Worm (Caenorhabditis elegans) whole organism, late embryonic: ENCODE measurements around the gene C44C10.7.

Source experiments
- C08G9.2 ChIP-seq: sonication (generic microtip); optimal IDR thresholded peaks from 2 replicates; lab custom pipeline; 2016; ENCODE audit warnings: mild to moderate bottlenecking, missing genetic modification characterization, moderate library complexity, missing compliant biosample characterization
- F13H6.1 ChIP-seq: sonication (generic microtip); optimal IDR thresholded peaks from 2 replicates; lab custom pipeline; 2016; ENCODE audit warnings: missing genetic modification characterization, missing compliant biosample characterization
- T23F11.4 ChIP-seq: fragments of 200-800 bp; sonication (Bioruptor generic); optimal IDR thresholded peaks from 2 replicates; lab custom pipeline; 2018; ENCODE audit warnings: mild to moderate bottlenecking, missing genetic modification characterization, missing compliant biosample characterization
- Y22D7AL.16 ChIP-seq: sonication (generic microtip); optimal IDR thresholded peaks from 2 replicates; lab custom pipeline; 2016; ENCODE audit warnings: missing genetic modification characterization, missing compliant biosample characterization
- ahr-1 ChIP-seq: sonication (generic microtip); optimal IDR thresholded peaks from 2 replicates; lab custom pipeline; 2016; ENCODE audit warnings: missing genetic modification characterization, missing compliant biosample characterization
- ama-1 ChIP-seq: fragments of 150-350 bp; optimal IDR thresholded peaks from 2 replicates; lab custom pipeline; 2014
- ceh-2 ChIP-seq: sonication (generic microtip); optimal IDR thresholded peaks from 2 replicates; lab custom pipeline; 2016; ENCODE audit warnings: missing genotype, missing genetic modification characterization, missing compliant biosample characterization
- ceh-22 ChIP-seq: sonication (generic microtip); optimal IDR thresholded peaks from 2 replicates; lab custom pipeline; 2017; ENCODE audit warnings: missing biosample characterization, missing genetic modification characterization
- ceh-24 ChIP-seq: sonication (generic microtip); optimal IDR thresholded peaks from 2 replicates; lab custom pipeline; 2016; ENCODE audit warnings: mild to moderate bottlenecking, missing genetic modification characterization, missing compliant biosample characterization
- ceh-30 ChIP-seq: fragments of 150-350 bp; optimal IDR thresholded peaks from 2 replicates; lab custom pipeline; 2014; ENCODE audit warnings: missing biosample characterization, missing genetic modification characterization
- ceh-31 ChIP-seq: sonication (generic microtip); optimal IDR thresholded peaks from 2 replicates; lab custom pipeline; 2016; ENCODE audit warnings: missing genetic modification characterization, missing compliant biosample characterization
- ceh-34 ChIP-seq: sonication (generic microtip); optimal IDR thresholded peaks from 2 replicates; lab custom pipeline; 2016; ENCODE audit warnings: mild to moderate bottlenecking, missing genetic modification characterization, missing compliant biosample characterization
- ceh-45 ChIP-seq: fragments of 200-800 bp; sonication (Bioruptor generic); IDR thresholded peaks from 2 replicates; pipeline ENCODE4 v1.3.6; 2022; ENCODE audit warnings: missing genetic modification reagents, missing genetic modification characterization, missing compliant biosample characterization
- ceh-48 ChIP-seq: sonication (generic microtip); optimal IDR thresholded peaks from 2 replicates; lab custom pipeline; 2016; ENCODE audit warnings: missing genetic modification characterization, inconsistent platforms, missing compliant biosample characterization
- ceh-9 ChIP-seq: sonication (generic microtip); optimal IDR thresholded peaks from 2 replicates; lab custom pipeline; 2016; ENCODE audit warnings: mild to moderate bottlenecking, missing genetic modification characterization, inconsistent platforms, missing compliant biosample characterization
- dmd-4 ChIP-seq: sonication (generic microtip); optimal IDR thresholded peaks from 2 replicates; lab custom pipeline; 2016; ENCODE audit warnings: borderline replicate concordance, missing genetic modification characterization, missing compliant biosample characterization
- elt-4 ChIP-seq: sonication (generic microtip); optimal IDR thresholded peaks from 2 replicates; lab custom pipeline; 2016; ENCODE audit warnings: missing genetic modification characterization, missing compliant biosample characterization
- fax-1 ChIP-seq: sonication (generic microtip); optimal IDR thresholded peaks from 2 replicates; lab custom pipeline; 2016; ENCODE audit warnings: missing genotype, missing genetic modification characterization, missing compliant biosample characterization
- fkh-10 ChIP-seq: fragments of 150-350 bp; optimal IDR thresholded peaks from 2 replicates; lab custom pipeline; 2014; ENCODE audit warnings: missing biosample characterization, missing genetic modification reagents, missing genetic modification characterization
- fkh-6 ChIP-seq: sonication (generic microtip); optimal IDR thresholded peaks from 2 replicates; lab custom pipeline; 2016; ENCODE audit warnings: missing genetic modification characterization, missing compliant biosample characterization
- hlh-30 ChIP-seq: sonication (generic microtip); optimal IDR thresholded peaks from 2 replicates; lab custom pipeline; 2017; ENCODE audit warnings: antibody characterized with exemption, missing genetic modification characterization, missing compliant biosample characterization; ENCODE audit not compliant: insufficient read depth
- hlh-6 ChIP-seq: sonication (generic microtip); optimal IDR thresholded peaks from 2 replicates; lab custom pipeline; 2016; ENCODE audit warnings: missing genotype, missing genetic modification characterization, missing compliant biosample characterization
- lim-6 ChIP-seq: sonication (generic microtip); optimal IDR thresholded peaks from 2 replicates; lab custom pipeline; 2016; ENCODE audit warnings: missing genetic modification characterization, missing compliant biosample characterization
- madf-2 ChIP-seq: sonication (generic microtip); optimal IDR thresholded peaks from 2 replicates; lab custom pipeline; 2017; ENCODE audit warnings: missing genetic modification characterization, missing compliant biosample characterization
- nfya-1 ChIP-seq: sonication (generic microtip); optimal IDR thresholded peaks from 2 replicates; lab custom pipeline; 2017; ENCODE audit warnings: missing genetic modification characterization, mild to moderate bottlenecking, missing compliant biosample characterization, antibody characterized with exemption, moderate library complexity
- nhr-11 ChIP-seq: fragments of 150-350 bp; optimal IDR thresholded peaks from 2 replicates; lab custom pipeline; 2014; ENCODE audit warnings: missing biosample characterization, missing genetic modification characterization
- odd-2 ChIP-seq: sonication (generic microtip); optimal IDR thresholded peaks from 2 replicates; lab custom pipeline; 2017; ENCODE audit warnings: antibody characterized with exemption, mild to moderate bottlenecking, missing genetic modification characterization, missing compliant biosample characterization
- pax-1 ChIP-seq: fragments of 150-350 bp; optimal IDR thresholded peaks from 2 replicates; lab custom pipeline; 2014; ENCODE audit warnings: missing biosample characterization, missing genetic modification characterization
- pha-2 ChIP-seq: sonication (generic microtip); optimal IDR thresholded peaks from 2 replicates; lab custom pipeline; 2017; ENCODE audit warnings: mild to moderate bottlenecking, missing genetic modification characterization, missing compliant biosample characterization
- ref-2 ChIP-seq: sonication (generic microtip); optimal IDR thresholded peaks from 2 replicates; lab custom pipeline; 2016; ENCODE audit warnings: missing genetic modification characterization, missing compliant biosample characterization
- syd-9 ChIP-seq: sonication (generic microtip); optimal IDR thresholded peaks from 2 replicates; lab custom pipeline; 2016; ENCODE audit warnings: mild to moderate bottlenecking, missing genetic modification characterization, moderate library complexity, missing compliant biosample characterization
- tbx-2 ChIP-seq: sonication (generic microtip); optimal IDR thresholded peaks from 2 replicates; lab custom pipeline; 2016; ENCODE audit warnings: missing genetic modification characterization, missing compliant biosample characterization
- unc-42 ChIP-seq: sonication (generic microtip); optimal IDR thresholded peaks from 2 replicates; lab custom pipeline; 2016; ENCODE audit warnings: missing genotype, missing genetic modification characterization, missing compliant biosample characterization
- unc-55 ChIP-seq: sonication (generic microtip); optimal IDR thresholded peaks from 2 replicates; lab custom pipeline; 2017; ENCODE audit warnings: missing biosample characterization, missing genetic modification reagents, missing genetic modification characterization
- unc-86 ChIP-seq: sonication (generic microtip); optimal IDR thresholded peaks from 2 replicates; lab custom pipeline; 2016; ENCODE audit warnings: missing genetic modification characterization, missing compliant biosample characterization
- zip-5 ChIP-seq: sonication (generic microtip); optimal IDR thresholded peaks from 2 replicates; lab custom pipeline; 2016; ENCODE audit warnings: missing genetic modification characterization, missing compliant biosample characterization
- ztf-16 ChIP-seq: sonication (generic microtip); optimal IDR thresholded peaks from 2 replicates; lab custom pipeline; 2017; ENCODE audit warnings: missing genetic modification characterization, missing compliant biosample characterization

C44C10.7 gene

ce11 chrX:11680851-11681250 lies 7.2 kb downstream of the C44C10.7 start, which contains the start of gene T04F8.7:
T04F8.7 (minus strand) TSS chrX:11680980.
- no peak for TF ChIP-seq ref-2 (tag; lab: Kevin White, UChicago)
- no peak for TF ChIP-seq hlh-6 (tag; lab: Kevin White, UChicago)
- TF ChIP-seq dmd-4 (tag; lab: Kevin White, UChicago): no peak
- no peak for TF ChIP-seq madf-2
- no peak for TF ChIP-seq C08G9.2
- TF ChIP-seq ceh-22 (tag; lab: Kevin White, UChicago): no peak
- no peak for TF ChIP-seq hlh-30 (tag; lab: Kevin White, UChicago)
- no peak for TF ChIP-seq F13H6.1 (tag; lab: Kevin White, UChicago)
- no peak for TF ChIP-seq elt-4 (tag; lab: Kevin White, UChicago)

DNA sequence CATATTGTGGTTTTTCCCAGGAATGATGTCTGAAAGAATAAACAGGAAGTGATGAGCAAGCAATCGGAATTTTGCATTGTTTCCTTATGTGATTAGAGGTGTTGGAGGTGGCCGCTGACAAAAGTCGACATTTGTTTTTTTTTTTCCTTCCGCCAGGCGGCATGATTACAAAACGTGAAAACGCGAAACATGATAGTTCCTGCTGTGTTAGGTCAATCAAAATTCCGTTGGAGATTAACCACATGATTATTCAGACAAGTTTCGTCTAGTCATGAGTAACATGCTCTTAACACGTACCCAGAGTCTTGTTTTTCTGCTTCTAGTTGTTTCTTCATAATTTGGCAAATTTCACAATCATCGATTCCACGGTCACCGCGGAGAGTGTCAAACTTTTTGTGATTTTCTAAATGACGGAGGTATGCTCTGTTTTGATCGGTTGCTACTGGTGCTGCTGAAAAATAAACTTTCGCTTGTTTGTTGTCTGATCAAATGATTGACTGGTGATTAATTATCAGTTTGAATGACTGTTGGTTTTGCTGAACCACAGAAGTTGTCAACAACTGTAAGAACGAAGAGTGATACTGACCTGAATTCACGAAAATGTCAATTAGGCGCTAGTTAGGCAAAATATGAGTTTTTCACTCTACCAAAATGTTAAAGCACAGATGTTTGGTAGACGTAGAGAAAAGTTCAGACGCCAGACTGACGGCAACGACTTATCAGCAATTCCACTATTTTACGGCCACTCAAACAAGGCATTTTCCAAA lies 8.7 kb downstream of the C44C10.7 start:
- TF ChIP-seq ama-1 (no peak), nfya-1 (tag; lab: Kevin White, UChicago) (no peak), nhr-11 (tag; lab: Kevin White, UChicago) (no peak)
- TF ChIP-seq, all 69 proteins: peak for 0

- TF ChIP-seq zip-5 (tag; lab: Kevin White, UChicago): no peak
- TF ChIP-seq ceh-31: peak; percentile 21
Measured at ce11 chrX:11675573-11675972, 12.5 kb downstream of the C44C10.7 start.

ce11 chrX:11673063-11673759 lies 14.9 kb downstream of the C44C10.7 start:
- TF ChIP-seq ceh-30 (tag; lab: Kevin White, UChicago) (no peak), unc-42 (tag; lab: Kevin White, UChicago) (peak; percentile 44), ceh-45 (GFP tag; lab: Robert Waterston, UW) (no peak)

- TF ChIP-seq nfya-1 (tag; lab: Kevin White, UChicago): peak; percentile 61
- no peak for TF ChIP-seq ztf-16 (tag; lab: Kevin White, UChicago)
- no peak for TF ChIP-seq elt-4 (tag; lab: Kevin White, UChicago)
- no peak for TF ChIP-seq zip-5 (tag; lab: Kevin White, UChicago)
- TF ChIP-seq T23F11.4 (GFP tag; lab: Kevin White, UChicago): no peak
- peak; percentile 65 for TF ChIP-seq unc-42 (tag; lab: Kevin White, UChicago)
- no peak for TF ChIP-seq fax-1 (tag; lab: Kevin White, UChicago)
- no peak for TF ChIP-seq lim-6 (tag; lab: Kevin White, UChicago)
- no peak for TF ChIP-seq syd-9 (tag; lab: Kevin White, UChicago)
- peak; percentile 24 for TF ChIP-seq ceh-31
- TF ChIP-seq ceh-2 (tag; lab: Kevin White, UChicago): no peak
- TF ChIP-seq pha-2: no peak
- TF ChIP-seq ref-2 (tag; lab: Kevin White, UChicago): no peak
- TF ChIP-seq tbx-2 (tag; lab: Kevin White, UChicago): no peak
- TF ChIP-seq ceh-9: no peak
- TF ChIP-seq ahr-1 (tag; lab: Kevin White, UChicago): no peak
- no peak for TF ChIP-seq unc-86 (tag; lab: Kevin White, UChicago)
- peak; percentile 9 for TF ChIP-seq ceh-34 (tag; lab: Kevin White, UChicago)
- TF ChIP-seq unc-55 (GFP tag; lab: Kevin White, UChicago): peak; percentile 62
- TF ChIP-seq odd-2: no peak
- TF ChIP-seq C08G9.2: no peak
- TF ChIP-seq ceh-30 (tag; lab: Kevin White, UChicago): no peak
- no peak for TF ChIP-seq F13H6.1 (tag; lab: Kevin White, UChicago)
- TF ChIP-seq ceh-48 (tag; lab: Kevin White, UChicago): no peak
- no peak for TF ChIP-seq ceh-24 (tag; lab: Kevin White, UChicago)
- TF ChIP-seq fkh-6 (tag; lab: Kevin White, UChicago): no peak
- no peak for TF ChIP-seq nhr-11 (tag; lab: Kevin White, UChicago)
- no peak for TF ChIP-seq fkh-10 (GFP tag; lab: Kevin White, UChicago)
- TF ChIP-seq Y22D7AL.16: no peak
- no peak for TF ChIP-seq pax-1 (tag; lab: Kevin White, UChicago)
Measured at ce11 chrX:11666545-11667177, 21.4 kb downstream of the C44C10.7 start, which contains the start of gene noca-2. noca-2 (plus strand) TSS chrX:11667127.
